Worm (Caenorhabditis elegans): ENCODE results near the gene pfut-1.

DNA sequence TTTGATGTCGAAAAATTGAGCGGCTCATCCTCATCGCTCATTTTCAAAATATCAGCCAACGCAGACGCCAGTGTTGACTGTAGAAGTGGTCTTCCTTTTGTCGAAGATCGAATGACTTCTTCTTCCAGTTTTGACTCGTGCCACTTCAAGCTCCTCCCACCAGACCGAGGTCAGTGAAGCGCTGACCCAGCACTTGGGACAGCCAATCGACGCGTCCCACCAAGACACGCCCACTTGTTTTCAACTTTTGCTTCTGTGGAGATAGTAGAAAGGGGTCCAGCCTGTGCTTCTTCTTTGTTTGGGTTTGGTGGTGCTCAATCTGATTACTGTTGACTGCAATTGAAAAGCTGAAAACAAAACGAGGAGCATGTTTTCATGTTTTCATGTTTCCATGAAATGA lies 33.6 kb downstream of the pfut-1 start, which contains the start of gene fax-1:
- no peak for TF ChIP-seq lin-1 (GFP tag; IDR thresholded peaks at IDR 0.05)
- no peak for TF ChIP-seq mep-1 (tag; optimal IDR thresholded peaks at IDR 0.05)
- no peak for TF ChIP-seq ZK546.5 (tag; optimal IDR thresholded peaks at IDR 0.05)
- no peak for TF ChIP-seq aly-2 (tag; optimal IDR thresholded peaks at IDR 0.05)
- TF ChIP-seq nhr-237 (tag; optimal IDR thresholded peaks at IDR 0.05) = no peak
- TF ChIP-seq ztf-11 (tag; optimal IDR thresholded peaks at IDR 0.05) = no peak
- no peak for TF ChIP-seq F10B5.3 (tag; optimal IDR thresholded peaks at IDR 0.05)

Measured in whole organism, L4 larva.